Worm (Caenorhabditis elegans) whole organism, L1 larva: ENCODE results near the gene K02D3.2.

ENCODE experiments used
- aly-2 ChIP-seq: fragments of 150-350 bp; optimal IDR thresholded peaks from 2 replicates; lab custom pipeline; 2014; ENCODE audit warnings: missing biosample characterization, missing genetic modification characterization
- blmp-1 ChIP-seq: fragments of 150-350 bp; optimal IDR thresholded peaks from 2 replicates; lab custom pipeline; 2014; ENCODE audit warnings: missing biosample characterization, missing genetic modification characterization
- ceh-82 ChIP-seq, 3 experiments: fragments of 150-350 bp in 1 of 3; sonication (generic microtip) in 2 of 3; optimal IDR thresholded peaks; 2 replicates each; lab custom pipeline; 2014 to 2017; ENCODE audit warnings: missing biosample characterization in 3 of 3, missing genetic modification characterization in 3 of 3
- dpl-1 ChIP-seq, 3 experiments: fragments of 150-350 bp in 2 of 3; sonication (generic microtip) in 1 of 3; optimal IDR thresholded peaks; 2 replicates each; lab custom pipeline; 2014 to 2017; ENCODE audit warnings: missing biosample characterization in 3 of 3, missing genetic modification characterization in 3 of 3, missing genetic modification reagents in 3 of 3
- dsc-1 ChIP-seq: sonication (generic microtip); optimal IDR thresholded peaks from 2 replicates; lab custom pipeline; 2016; ENCODE audit warnings: mild to moderate bottlenecking, missing genetic modification characterization, missing compliant biosample characterization
- efl-1 ChIP-seq, 4 experiments: fragments of 150-350 bp; optimal IDR thresholded peaks in 3 of 4; peaks in 1 of 4; 1 replicate in 1 of 4; 2 replicates in 3 of 4; lab custom pipeline; 2014; ENCODE audit warnings: missing biosample characterization in 2 of 4, missing genetic modification characterization in 2 of 4, missing genetic modification reagents in 2 of 4
- elt-2 ChIP-seq: sonication (generic microtip); optimal IDR thresholded peaks from 2 replicates; lab custom pipeline; 2016; ENCODE audit warnings: missing genetic modification characterization, mild to moderate bottlenecking, inconsistent platforms, missing compliant biosample characterization, missing genetic modification reagents
- elt-3 ChIP-seq, 6 experiments: fragments of 150-350 bp in 1 of 6; sonication (generic microtip); optimal IDR thresholded peaks; 2 replicates each; lab custom pipeline; 2017 to 2018; ENCODE audit warnings: missing biosample characterization in 6 of 6, missing genetic modification characterization in 6 of 6, inconsistent platforms in 1 of 6
- fkh-4 ChIP-seq: sonication (generic microtip); optimal IDR thresholded peaks from 2 replicates; lab custom pipeline; 2016; ENCODE audit warnings: missing compliant biosample characterization, missing genetic modification characterization, borderline replicate concordance
- hlh-4 ChIP-seq: sonication (generic microtip); optimal IDR thresholded peaks from 2 replicates; lab custom pipeline; 2016; ENCODE audit warnings: mild to moderate bottlenecking, missing genetic modification characterization, missing compliant biosample characterization
- hpl-2 ChIP-seq: fragments of 150-350 bp; optimal IDR thresholded peaks from 2 replicates; lab custom pipeline; 2014; ENCODE audit warnings: missing biosample characterization, missing genetic modification reagents, missing genetic modification characterization
- irx-1 ChIP-seq: sonication (generic microtip); optimal IDR thresholded peaks from 2 replicates; lab custom pipeline; 2016; ENCODE audit warnings: missing genetic modification characterization, missing compliant biosample characterization
- jun-1 ChIP-seq: fragments of 150-350 bp; optimal IDR thresholded peaks from 2 replicates; lab custom pipeline; 2014; ENCODE audit warnings: missing biosample characterization, missing genetic modification reagents, missing genetic modification characterization
- lin-14 ChIP-seq: fragments of 200-800 bp; sonication (Bioruptor generic); optimal IDR thresholded peaks from 2 replicates; lab custom pipeline; 2018; ENCODE audit warnings: mild to moderate bottlenecking, missing genetic modification characterization, moderate library complexity, missing compliant biosample characterization
- lin-35 ChIP-seq, 2 experiments: fragments of 150-350 bp; optimal IDR thresholded peaks; 2 replicates each; lab custom pipeline; 2014; ENCODE audit warnings: missing biosample characterization in 2 of 2, missing genetic modification characterization in 2 of 2, missing genetic modification reagents in 2 of 2
- lsy-2 ChIP-seq, 2 experiments: fragments of 150-350 bp; optimal IDR thresholded peaks; 2 replicates each; lab custom pipeline; 2014; ENCODE audit warnings: missing biosample characterization in 2 of 2, missing genetic modification characterization in 2 of 2
- mdl-1 ChIP-seq, 2 experiments: fragments of 150-350 bp; optimal IDR thresholded peaks; 2 replicates each; lab custom pipeline; 2014 to 2017; ENCODE audit warnings: missing biosample characterization in 2 of 2, missing genetic modification characterization in 2 of 2, inconsistent platforms in 1 of 2
- mep-1 ChIP-seq: fragments of 150-350 bp; optimal IDR thresholded peaks from 2 replicates; lab custom pipeline; 2014; ENCODE audit warnings: missing biosample characterization, missing genetic modification characterization
- nhr-19 ChIP-seq: fragments of 200-800 bp; sonication (Bioruptor generic); conservative IDR thresholded peaks from 2 replicates; pipeline ENCODE4 v1.3.6; 2022; ENCODE audit warnings: missing genetic modification characterization, missing compliant biosample characterization
- nhr-20 ChIP-seq: sonication (generic microtip); optimal IDR thresholded peaks from 2 replicates; lab custom pipeline; 2016; ENCODE audit warnings: mild to moderate bottlenecking, missing genetic modification characterization, missing compliant biosample characterization
- nhr-28 ChIP-seq: fragments of 150-350 bp; optimal IDR thresholded peaks from 2 replicates; lab custom pipeline; 2014; ENCODE audit warnings: missing biosample characterization, missing genetic modification characterization
- nhr-47 ChIP-seq: sonication (generic microtip); optimal IDR thresholded peaks from 2 replicates; lab custom pipeline; 2016; ENCODE audit warnings: mild to moderate bottlenecking, missing genetic modification characterization, moderate library complexity, missing compliant biosample characterization
- nhr-71 ChIP-seq: sonication (generic microtip); optimal IDR thresholded peaks from 2 replicates; lab custom pipeline; 2016; ENCODE audit warnings: mild to moderate bottlenecking, missing genetic modification characterization, moderate library complexity, missing compliant biosample characterization
- nhr-76 ChIP-seq: sonication (generic microtip); optimal IDR thresholded peaks from 2 replicates; lab custom pipeline; 2017; ENCODE audit warnings: missing biosample characterization, missing genetic modification characterization
- nhr-77 ChIP-seq: fragments of 150-350 bp; optimal IDR thresholded peaks from 2 replicates; lab custom pipeline; 2014; ENCODE audit warnings: missing biosample characterization, missing genetic modification characterization
- nhr-85 ChIP-seq: sonication (generic microtip); peaks from one replicate; lab custom pipeline; 2016; ENCODE audit warnings: missing genetic modification characterization, inconsistent platforms, missing compliant biosample characterization
- nhr-90 ChIP-seq: sonication (generic microtip); optimal IDR thresholded peaks from 2 replicates; lab custom pipeline; 2016; ENCODE audit warnings: mild to moderate bottlenecking, missing genetic modification characterization, missing compliant biosample characterization; ENCODE audit not compliant: poor library complexity
- pag-3 ChIP-seq: sonication (generic microtip); optimal IDR thresholded peaks from 2 replicates; lab custom pipeline; 2017; ENCODE audit warnings: missing genetic modification characterization, mild to moderate bottlenecking, missing compliant biosample characterization, antibody characterized with exemption, borderline replicate concordance; ENCODE audit not compliant: insufficient read depth
- pax-3 ChIP-seq: fragments of 200-800 bp; sonication (Bioruptor generic); optimal IDR thresholded peaks from 2 replicates; lab custom pipeline; 2018; ENCODE audit warnings: mild to moderate bottlenecking, missing genetic modification characterization, moderate library complexity, missing compliant biosample characterization
- rnt-1 ChIP-seq: sonication (generic microtip); optimal IDR thresholded peaks from 2 replicates; lab custom pipeline; 2016; ENCODE audit warnings: mild to moderate bottlenecking, missing genetic modification characterization, moderate library complexity, missing compliant biosample characterization
- skn-1 ChIP-seq: fragments of 150-350 bp; optimal IDR thresholded peaks from 2 replicates; lab custom pipeline; 2014; ENCODE audit warnings: missing biosample characterization, missing genetic modification characterization
- snu-23 ChIP-seq: sonication (generic microtip); optimal IDR thresholded peaks from 2 replicates; lab custom pipeline; 2016; ENCODE audit warnings: missing genetic modification characterization, missing compliant biosample characterization
- sptf-1 ChIP-seq: fragments of 150-350 bp; optimal IDR thresholded peaks from 2 replicates; lab custom pipeline; 2014; ENCODE audit warnings: missing biosample characterization, missing genetic modification characterization
- tbx-2 ChIP-seq: sonication (generic microtip); optimal IDR thresholded peaks from 2 replicates; lab custom pipeline; 2016; ENCODE audit warnings: missing genetic modification characterization, missing compliant biosample characterization
- tlp-1 ChIP-seq: fragments of 150-350 bp; optimal IDR thresholded peaks from 2 replicates; lab custom pipeline; 2014; ENCODE audit warnings: missing biosample characterization, missing genetic modification characterization
- unc-130 ChIP-seq: fragments of 150-350 bp; optimal IDR thresholded peaks from 2 replicates; lab custom pipeline; 2017; ENCODE audit warnings: missing biosample characterization, missing genetic modification characterization, inconsistent platforms
- unc-30 ChIP-seq: sonication (generic microtip); optimal IDR thresholded peaks from 2 replicates; lab custom pipeline; 2017; ENCODE audit warnings: missing biosample characterization, missing genetic modification characterization
- unc-62 ChIP-seq: fragments of 150-350 bp; optimal IDR thresholded peaks from 2 replicates; lab custom pipeline; 2014; ENCODE audit warnings: missing biosample characterization, missing genetic modification reagents, missing genetic modification characterization
- xbp-1 ChIP-seq: sonication (generic microtip); optimal IDR thresholded peaks from 2 replicates; lab custom pipeline; 2016; ENCODE audit warnings: missing genetic modification characterization, missing compliant biosample characterization
- zag-1 ChIP-seq: fragments of 150-350 bp; optimal IDR thresholded peaks from 2 replicates; lab custom pipeline; 2014; ENCODE audit warnings: missing biosample characterization, missing genetic modification characterization
- zip-4 ChIP-seq: fragments of 200-800 bp; sonication (Bioruptor generic); optimal IDR thresholded peaks from 2 replicates; lab custom pipeline; 2018; ENCODE audit warnings: mild to moderate bottlenecking, missing genetic modification characterization, moderate library complexity, missing compliant biosample characterization
- ztf-11 ChIP-seq, 2 experiments: sonication (generic microtip); optimal IDR thresholded peaks; 2 replicates each; lab custom pipeline; 2016 to 2017; ENCODE audit warnings: missing genetic modification characterization in 2 of 2, missing biosample characterization in 1 of 2, missing compliant biosample characterization in 1 of 2
- ztf-4 ChIP-seq: fragments of 150-350 bp; optimal IDR thresholded peaks from 2 replicates; lab custom pipeline; 2014; ENCODE audit warnings: missing biosample characterization, missing genetic modification characterization

The K02D3.2 gene

DNA sequence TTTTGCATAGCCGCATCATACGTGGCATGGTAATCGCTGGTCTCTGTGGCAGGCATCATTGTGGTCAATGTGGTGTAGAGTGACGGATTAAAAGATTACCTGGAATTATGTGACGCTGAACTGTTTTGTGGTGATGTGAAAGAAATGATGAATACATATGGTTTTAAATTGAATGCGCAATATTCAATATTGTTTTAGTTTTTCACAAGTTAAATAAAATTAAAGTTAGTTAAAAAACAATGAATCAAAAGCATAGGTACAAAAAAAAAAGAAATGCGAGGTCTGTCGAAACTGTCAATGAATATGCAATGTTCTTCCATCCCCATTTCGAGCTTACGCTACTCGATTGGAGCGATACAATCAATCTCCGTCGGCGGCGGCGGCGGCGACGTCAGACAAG lies at the start of gene K02D3.2:
Gene K02D3.2 (minus strand): TSS at position 101 of the 400 bp plus-strand sequence.
- TF ChIP-seq snu-23, result peak; percentile 29
- TF ChIP-seq unc-62 (GFP tag; lab: Kevin White, UChicago), result no peak
- TF ChIP-seq, all 84 proteins: peak for 1

ce11 chrX:13759676-13760447 lies 48.1 kb upstream of the K02D3.2 start, which contains the start of gene cest-13:
cest-13 (plus strand) TSS chrX:13760237.
- TF ChIP-seq blmp-1 (tag; lab: Kevin White, UChicago), result no peak
- TF ChIP-seq elt-2 (tag; lab: Kevin White, UChicago), result peak; percentile 70

DNA sequence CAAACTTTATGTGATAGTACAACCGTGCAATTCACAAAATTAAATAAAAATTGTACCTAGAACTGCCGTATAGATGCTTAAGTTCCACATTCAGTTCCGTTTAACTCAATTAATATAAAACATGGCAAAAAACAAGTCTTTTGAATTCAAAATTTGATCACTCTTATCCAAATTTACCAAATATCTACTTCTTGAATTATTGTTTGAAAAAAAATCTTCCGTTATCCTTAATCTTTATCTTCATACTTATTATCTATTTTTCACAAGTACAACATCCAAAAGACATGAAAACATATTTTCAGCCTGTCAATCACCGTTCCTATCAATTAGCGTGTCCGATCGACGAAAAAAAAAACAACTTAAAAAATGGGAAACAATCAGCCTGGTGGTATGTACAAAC lies 43.7 kb upstream of the K02D3.2 start, which contains the start of gene aakb-1:
Gene aakb-1 (plus strand): TSS at position 301 of the 400 bp plus-strand sequence.
- TF ChIP-seq unc-62 (GFP tag; lab: Kevin White, UChicago), result no peak
- no peak for TF ChIP-seq sptf-1 (tag; lab: Kevin White, UChicago)
- no peak for TF ChIP-seq irx-1 (tag; lab: Kevin White, UChicago)
- no peak for TF ChIP-seq nhr-71 (tag; lab: Kevin White, UChicago)
- TF ChIP-seq lsy-2 (tag; optimal IDR thresholded peaks at IDR 0.05; lab: Kevin White, UChicago), result no peak
- no peak for TF ChIP-seq pax-3 (tag; lab: Kevin White, UChicago)
- TF ChIP-seq zag-1 (tag; lab: Kevin White, UChicago), result no peak
- no peak for TF ChIP-seq nhr-19
- TF ChIP-seq hlh-4 (tag; lab: Kevin White, UChicago), result no peak
- no peak for TF ChIP-seq aly-2 (tag; lab: Kevin White, UChicago)
- TF ChIP-seq ztf-11 (tag; optimal IDR thresholded peaks at IDR 0.05; lab: Kevin White, UChicago), result no peak
- TF ChIP-seq efl-1 (optimal IDR thresholded peaks at IDR 0.05; lab: Kevin White, UChicago), result no peak
- no peak for TF ChIP-seq efl-1 (GFP tag; optimal IDR thresholded peaks at IDR 0.05 in 1 of 2; lab: Kevin White, UChicago)
- TF ChIP-seq unc-130, result no peak
- TF ChIP-seq hpl-2 (GFP tag; lab: Kevin White, UChicago), result no peak
- no peak for TF ChIP-seq tlp-1 (tag; lab: Kevin White, UChicago)

- TF ChIP-seq skn-1 (peak; percentile 25), lsy-2 (tag; optimal IDR thresholded peaks at IDR 0.05; lab: Kevin White, UChicago) (peak in 1 of 2 experiments; percentile 25), dpl-1 (GFP tag; optimal IDR thresholded peaks at IDR 0.05; lab: Kevin White, UChicago) (peak in 1 of 3 experiments; percentile 6), unc-30 (tag; lab: Kevin White, UChicago) (no peak), zip-4 (GFP tag; lab: Kevin White, UChicago) (no peak), ceh-82 (tag; optimal IDR thresholded peaks at IDR 0.05; lab: Kevin White, UChicago) (peak in 2 of 3 experiments; percentile 17 to 27), nhr-90 (peak; percentile 20), nhr-19 (0 out of 2 replicates have a peak, but pooled peaks have one; percentile 17), nhr-76 (tag; lab: Kevin White, UChicago) (no peak), nhr-47 (tag; lab: Kevin White, UChicago) (peak; percentile 52), dsc-1 (peak; percentile 6), xbp-1 (peak; percentile 37), nhr-77 (tag; lab: Kevin White, UChicago) (no peak), ztf-4 (tag; lab: Kevin White, UChicago) (no peak), blmp-1 (tag; lab: Kevin White, UChicago) (peak; percentile 82), nhr-85 (tag; lab: Kevin White, UChicago) (peak; percentile 66), mep-1 (peak; percentile 34), elt-3 (tag; optimal IDR thresholded peaks at IDR 0.05; lab: Kevin White, UChicago) (peak in 2 of 6 experiments; percentile 17 to 29), snu-23 (peak; percentile 71), nhr-28 (tag; lab: Kevin White, UChicago) (no peak), jun-1 (tag; lab: Kevin White, UChicago) (peak; percentile 15), mdl-1 (tag; optimal IDR thresholded peaks at IDR 0.05; lab: Kevin White, UChicago) (peak in 1 of 2 experiments; percentile 25), lin-14 (GFP tag; lab: Kevin White, UChicago) (peak; percentile 81), pag-3 (tag; lab: Kevin White, UChicago) (no peak), lin-35 (GFP tag; optimal IDR thresholded peaks at IDR 0.05; lab: Kevin White, UChicago) (peak in 1 of 2 experiments; percentile 54), fkh-4 (tag; lab: Kevin White, UChicago) (no peak), nhr-71 (tag; lab: Kevin White, UChicago) (peak; percentile 54), rnt-1 (tag; lab: Kevin White, UChicago) (peak; percentile 25), tbx-2 (tag; lab: Kevin White, UChicago) (peak; percentile 6), unc-130 (peak; percentile 46), nhr-20 (tag; lab: Kevin White, UChicago) (peak; percentile 66)
Measured at ce11 chrX:13754498-13754897, 42.7 kb upstream of the K02D3.2 start.
